Fruit fly (Drosophila melanogaster) whole organism, larva: ENCODE data around the gene CG9919.

Experiments
- noc ChIP-seq: fragments of 200-800 bp; sonication (Bioruptor generic); optimal IDR thresholded peaks from 3 replicates; lab custom pipeline; 2019; ENCODE audit warnings: missing biosample characterization, mild to moderate bottlenecking, missing genetic modification characterization, moderate library complexity

Gene CG9919

DNA sequence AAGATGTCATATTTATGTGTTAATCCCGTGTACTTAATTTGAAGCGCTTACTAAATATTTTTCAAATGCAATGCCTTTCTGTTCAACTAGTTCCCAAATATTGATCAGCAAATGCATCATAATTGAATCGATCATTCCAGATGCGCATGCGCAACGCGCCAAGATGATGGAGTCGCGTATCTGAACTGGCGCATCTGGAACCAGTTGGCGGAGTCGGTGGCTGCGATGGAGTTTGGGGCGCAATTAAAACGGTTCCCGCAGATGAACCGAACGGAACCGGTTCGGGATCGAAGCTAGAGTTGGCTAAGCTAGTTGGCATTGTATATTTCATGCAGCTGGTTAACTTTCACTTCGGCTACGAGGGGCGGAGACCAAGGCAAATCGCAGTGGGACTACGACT lies 5.1 kb downstream of the CG9919 start, which contains the start of gene CalpC:
CalpC (plus strand) TSS at position 292 of the 400 bp plus-strand sequence.
- no peak for TF ChIP-seq noc (tag; lab: Kevin White, UChicago)

DNA sequence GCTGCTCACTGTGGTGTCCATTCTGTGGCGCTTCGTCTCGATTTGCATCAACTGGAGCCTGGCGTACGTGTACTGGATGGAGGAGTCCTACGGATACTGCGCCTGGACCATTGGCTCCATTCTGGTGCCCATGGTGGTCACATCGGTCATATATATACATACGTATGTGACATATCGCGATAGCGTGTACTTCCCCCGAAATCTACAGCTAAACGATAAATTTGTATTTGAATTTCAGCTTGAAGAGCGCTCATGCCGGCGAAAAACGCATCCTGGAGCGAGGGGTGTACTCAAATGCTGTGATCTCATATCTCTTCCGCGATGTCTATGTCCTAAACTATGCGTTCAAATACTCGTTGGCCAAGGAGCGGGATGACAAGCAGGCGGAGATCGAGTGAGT lies 7.0 kb downstream of the CG9919 start:
- TF ChIP-seq noc (tag; lab: Kevin White, UChicago): no peak

DNA sequence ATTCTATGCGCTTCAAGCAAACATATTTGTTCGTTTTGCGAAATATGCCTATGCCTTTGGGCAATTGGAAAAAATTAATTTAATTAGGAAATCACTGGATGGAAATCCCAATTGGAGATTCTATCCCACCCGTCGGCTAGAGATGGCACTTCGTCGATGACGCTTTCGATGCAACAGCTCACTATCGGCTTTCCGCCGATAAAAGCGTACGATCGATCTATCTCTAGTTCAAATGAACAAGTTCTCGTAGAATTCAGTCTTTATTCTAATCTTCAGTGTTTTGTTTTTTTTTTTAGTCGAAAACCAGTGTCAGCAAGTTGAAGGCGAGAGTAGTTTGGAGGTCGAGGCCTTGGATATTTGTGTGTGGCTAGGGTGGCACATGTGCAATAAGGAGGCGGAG lies 7.5 kb downstream of the CG9919 start, which contains the start of the genes CG9917 and CG32579:
CG9917 (minus strand) TSS at position 169 of the 400 bp plus-strand sequence.
CG32579 (plus strand) TSS at position 224 of the 400 bp plus-strand sequence.
- TF ChIP-seq noc (tag; lab: Kevin White, UChicago): no peak

DNA sequence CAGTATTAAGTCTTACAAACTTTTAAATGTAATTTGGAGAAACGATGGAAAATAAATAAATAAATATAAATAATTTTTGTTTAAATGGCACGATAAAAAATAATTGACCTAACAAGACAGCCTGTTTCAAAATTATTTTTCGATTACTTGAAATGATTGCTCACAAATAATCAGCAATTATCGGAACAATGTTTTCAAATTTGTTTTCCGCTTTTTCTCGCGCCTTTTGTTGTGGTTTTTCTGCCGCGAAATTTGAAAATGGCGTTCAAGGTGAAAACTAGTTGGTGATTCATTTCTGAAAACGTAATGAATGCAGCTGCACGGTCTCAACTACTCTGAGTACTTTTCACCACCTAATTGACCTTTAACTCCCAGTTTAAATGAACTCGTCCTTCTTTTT lies 9.5 kb downstream of the CG9919 start:
- TF ChIP-seq noc (tag; lab: Kevin White, UChicago): no peak

DNA sequence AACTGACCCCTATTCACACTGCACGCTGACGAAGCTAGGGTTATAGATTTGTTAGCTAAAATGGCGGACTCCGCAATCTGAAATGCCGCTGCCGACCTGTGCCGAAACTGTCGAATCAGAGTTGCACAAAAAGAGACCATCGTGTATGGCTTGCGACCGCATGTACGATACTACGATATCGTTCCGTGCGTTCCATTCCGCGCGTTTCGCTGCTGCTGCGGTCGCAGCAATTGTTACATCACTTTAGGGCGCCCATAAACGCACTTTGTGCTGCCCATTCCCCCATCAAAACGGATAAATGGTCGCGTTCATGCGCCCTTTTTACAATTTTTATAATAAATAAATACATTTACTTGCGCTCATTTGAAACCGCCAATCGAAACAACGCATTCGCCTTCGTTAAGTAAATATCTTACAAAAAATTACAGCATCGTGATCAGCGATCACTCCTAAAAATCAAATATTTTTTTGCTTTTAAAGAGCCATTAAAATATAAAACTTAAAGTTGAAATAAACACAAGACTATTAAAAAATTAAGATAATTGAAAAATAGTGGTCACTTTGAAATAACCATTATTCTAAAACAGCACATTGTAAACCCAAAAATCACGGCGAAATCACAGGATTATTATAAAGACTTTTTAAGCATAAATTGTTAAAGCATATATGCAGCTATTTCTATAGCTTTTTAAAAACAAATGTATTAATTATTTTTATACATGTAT lies 10.2 kb downstream of the CG9919 start, which contains the start of gene Cyp1:
Cyp1 (minus strand) TSS at position 174 of the 725 bp plus-strand sequence.
- TF ChIP-seq noc (tag; lab: Kevin White, UChicago): no peak

DNA sequence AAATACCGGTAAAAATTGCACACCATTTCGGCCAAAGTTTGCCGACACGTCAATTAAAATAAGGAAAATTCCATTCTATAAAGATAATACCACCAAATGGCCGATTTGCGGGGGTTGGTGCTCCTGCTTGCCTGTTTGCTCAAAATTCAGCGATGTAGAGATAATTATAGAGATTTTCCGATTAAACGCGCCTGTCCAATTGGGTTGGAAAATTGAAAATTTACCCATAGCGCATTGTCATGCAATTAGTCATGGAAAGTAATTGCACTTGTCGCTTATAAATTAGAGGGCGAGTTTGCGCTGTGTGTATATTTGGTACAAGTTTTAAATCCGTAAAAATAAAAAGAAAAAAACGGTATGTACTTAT lies 11.0 kb downstream of the CG9919 start:
- TF ChIP-seq noc (tag; lab: Kevin White, UChicago): no peak

DNA sequence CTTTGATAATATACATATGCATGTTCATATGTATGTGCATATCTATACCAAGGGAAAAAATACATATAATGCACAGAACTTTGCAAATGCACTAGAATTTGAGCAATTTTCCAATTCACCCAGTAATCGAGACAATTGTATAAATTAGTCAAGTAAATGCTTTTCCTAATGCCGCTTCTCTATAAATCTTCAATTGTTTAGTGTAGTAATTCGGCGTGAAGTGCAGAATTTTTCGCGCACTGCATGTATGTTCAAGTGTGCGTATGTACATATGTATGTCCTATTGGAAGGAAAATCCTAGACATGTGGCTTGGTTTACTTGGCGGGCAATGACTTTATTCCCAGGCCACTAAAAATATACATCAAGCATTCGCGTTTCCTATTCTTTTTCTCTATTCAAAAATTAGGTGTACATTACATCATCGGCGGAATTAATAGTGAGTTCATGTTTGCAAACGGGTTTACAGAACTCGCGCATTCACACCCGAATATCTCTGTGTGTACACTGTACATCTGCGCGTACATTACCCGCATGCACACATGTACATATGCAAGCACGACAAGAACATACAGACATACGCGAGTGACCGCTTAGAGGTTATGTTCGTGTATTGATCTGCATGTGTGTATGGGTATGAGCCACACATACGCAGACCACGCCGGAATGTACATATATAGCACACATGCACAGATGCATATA lies 11.6 kb downstream of the CG9919 start:
- TF ChIP-seq noc (tag; lab: Kevin White, UChicago): peak; percentile 8

DNA sequence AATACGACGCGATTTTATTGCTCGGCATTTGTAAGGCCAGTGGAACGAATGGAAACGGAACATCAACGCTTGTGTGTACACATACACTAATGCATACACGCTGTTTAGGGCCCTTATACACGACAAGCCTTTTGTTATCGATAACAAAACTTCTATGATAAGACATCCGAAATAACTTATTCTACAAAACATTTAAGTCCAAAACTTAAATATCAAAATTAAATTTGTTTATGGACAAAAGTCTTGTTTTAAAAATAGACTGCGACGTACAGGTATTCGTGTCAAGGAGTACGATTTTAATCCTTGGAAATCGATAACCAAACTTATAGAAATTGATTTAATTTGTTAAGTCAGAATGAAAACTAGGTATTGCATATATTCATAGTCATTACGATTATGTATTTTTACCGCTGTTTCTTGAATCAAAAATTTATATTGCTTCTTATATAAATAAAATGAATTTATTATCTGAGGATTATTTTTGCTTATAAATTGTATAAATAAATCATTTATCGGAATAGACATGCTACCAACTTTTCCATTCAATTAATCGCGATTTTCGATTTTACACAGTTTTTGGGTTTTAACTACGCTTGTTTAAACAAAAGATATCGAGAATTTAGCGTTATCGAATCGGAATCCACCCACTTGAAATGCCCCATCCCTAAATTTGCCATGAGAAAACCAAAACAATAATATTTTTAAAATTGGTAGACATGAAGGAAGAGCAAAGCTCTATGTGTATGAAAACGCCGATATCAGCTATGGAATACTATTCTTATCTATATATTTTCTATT lies 17.3 kb downstream of the CG9919 start, which contains the start of the genes CG9915 and SWIP:
CG9915 (minus strand) TSS at position 61 of the 798 bp plus-strand sequence.
SWIP (plus strand) TSS at position 632 of the 798 bp plus-strand sequence.
- TF ChIP-seq noc (tag; lab: Kevin White, UChicago): no peak

DNA sequence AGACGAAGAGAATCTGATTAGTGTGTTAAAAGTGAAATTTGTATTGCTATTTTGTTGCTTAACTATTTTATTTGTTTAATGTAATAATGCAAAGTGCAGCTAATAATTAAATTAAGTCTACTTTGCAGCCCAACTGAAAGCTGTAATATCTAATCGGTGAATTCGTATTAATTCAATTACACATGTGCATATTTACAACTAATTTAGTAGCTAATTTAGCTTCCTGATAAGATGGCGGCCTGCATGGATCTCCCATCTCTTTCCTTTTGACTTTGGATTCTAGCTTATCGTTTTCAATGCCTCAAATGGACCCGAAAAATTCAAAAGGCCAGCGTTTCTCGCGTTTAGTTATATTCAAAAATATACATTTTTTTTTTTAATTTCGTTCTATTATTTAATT lies 20.8 kb downstream of the CG9919 start:
- no peak for TF ChIP-seq noc (tag; lab: Kevin White, UChicago)

DNA sequence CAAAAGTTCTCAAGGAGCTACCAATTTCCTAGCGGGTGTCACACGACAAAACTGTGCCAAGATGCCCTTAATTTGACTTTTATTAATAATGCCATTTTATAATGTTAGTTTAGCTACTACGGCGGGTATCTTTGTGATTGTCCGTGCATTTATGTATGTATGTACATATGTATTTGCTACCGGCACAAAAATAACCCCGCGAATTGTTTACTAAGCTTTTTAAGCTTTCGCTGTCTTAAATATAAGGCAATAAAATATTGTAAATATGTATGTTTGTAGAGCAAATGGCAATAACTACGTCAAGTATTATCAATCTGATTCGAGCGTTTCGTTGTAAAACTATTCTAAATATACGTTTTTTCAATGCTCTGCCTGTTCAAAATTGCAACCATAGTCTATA lies 21.6 kb downstream of the CG9919 start:
- no peak for TF ChIP-seq noc (tag; lab: Kevin White, UChicago)

DNA sequence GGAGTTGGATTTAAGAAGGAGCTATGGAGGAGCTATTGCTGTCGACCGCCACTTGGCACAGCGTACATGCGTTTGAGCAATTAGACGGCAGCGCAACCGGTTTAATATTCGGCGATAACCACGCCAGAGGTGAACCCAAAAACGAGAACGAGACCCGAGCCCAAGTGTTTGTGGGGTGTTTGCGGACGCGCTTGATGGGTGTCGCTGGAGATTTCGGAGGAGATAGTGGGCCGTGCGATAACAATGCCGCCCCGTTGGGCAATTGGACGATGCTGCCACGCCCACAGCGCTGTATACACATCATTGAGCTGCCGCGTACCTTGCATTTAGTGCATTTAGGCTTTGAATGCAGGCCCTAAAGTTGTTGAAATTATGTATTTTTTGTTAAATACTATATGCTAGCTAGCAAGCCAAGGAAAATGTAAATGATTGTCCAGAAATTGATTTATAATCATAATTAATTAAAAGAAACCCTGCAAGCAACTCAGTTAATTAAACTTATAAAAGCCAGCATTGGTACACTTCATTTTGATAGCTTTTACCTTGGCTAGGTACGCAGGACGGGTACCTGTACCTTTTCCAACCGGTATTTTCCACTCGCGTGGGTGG lies 22.1 kb downstream of the CG9919 start, which contains the start of gene Had1:
Had1 (minus strand) TSS at position 358 of the 609 bp plus-strand sequence.
- no peak for TF ChIP-seq noc (tag; lab: Kevin White, UChicago)

DNA sequence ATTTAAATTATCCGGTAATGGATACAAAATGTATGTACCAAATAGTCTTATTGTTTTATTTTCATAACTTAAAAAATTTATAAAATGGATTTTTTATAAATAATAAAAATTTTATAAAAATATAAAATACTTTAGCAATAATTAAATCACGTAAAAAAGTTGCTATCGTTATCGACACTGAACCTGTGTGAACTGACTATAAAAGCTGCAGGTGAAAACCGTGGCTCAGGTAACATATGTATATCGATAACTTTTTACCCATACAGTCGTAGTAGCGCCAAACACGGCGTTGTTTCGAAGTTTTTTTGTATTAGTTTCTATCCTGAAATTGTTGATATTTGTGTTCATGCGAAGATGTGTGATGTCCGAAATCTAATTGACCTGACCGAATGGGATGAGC lies 26.9 kb downstream of the CG9919 start, which contains the start of gene CG3679:
CG3679 (plus strand) TSS at position 235 of the 400 bp plus-strand sequence.
- no peak for TF ChIP-seq noc (tag; lab: Kevin White, UChicago)

DNA sequence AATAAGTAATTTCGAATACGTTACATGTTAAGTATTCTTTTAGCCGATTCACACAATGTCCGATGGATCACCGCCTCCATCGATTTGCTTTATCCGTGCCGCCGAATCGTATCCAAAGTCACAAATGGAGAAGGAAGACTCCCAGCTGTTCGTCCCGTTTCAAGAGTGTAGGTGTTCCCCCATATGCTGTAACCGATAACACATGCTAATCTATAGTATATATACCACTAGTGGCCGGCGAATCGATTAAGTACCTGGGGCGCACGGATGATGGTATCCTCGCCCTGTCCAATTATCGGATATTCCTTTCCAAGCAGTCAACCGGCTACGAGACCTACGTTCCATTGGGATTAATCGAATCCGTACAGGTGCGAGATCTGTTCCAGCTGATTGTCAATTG lies 32.9 kb downstream of the CG9919 start, which contains the start of gene ERp44:
ERp44 (minus strand) TSS at position 101 of the 400 bp plus-strand sequence.
- no peak for TF ChIP-seq noc (tag; lab: Kevin White, UChicago)

DNA sequence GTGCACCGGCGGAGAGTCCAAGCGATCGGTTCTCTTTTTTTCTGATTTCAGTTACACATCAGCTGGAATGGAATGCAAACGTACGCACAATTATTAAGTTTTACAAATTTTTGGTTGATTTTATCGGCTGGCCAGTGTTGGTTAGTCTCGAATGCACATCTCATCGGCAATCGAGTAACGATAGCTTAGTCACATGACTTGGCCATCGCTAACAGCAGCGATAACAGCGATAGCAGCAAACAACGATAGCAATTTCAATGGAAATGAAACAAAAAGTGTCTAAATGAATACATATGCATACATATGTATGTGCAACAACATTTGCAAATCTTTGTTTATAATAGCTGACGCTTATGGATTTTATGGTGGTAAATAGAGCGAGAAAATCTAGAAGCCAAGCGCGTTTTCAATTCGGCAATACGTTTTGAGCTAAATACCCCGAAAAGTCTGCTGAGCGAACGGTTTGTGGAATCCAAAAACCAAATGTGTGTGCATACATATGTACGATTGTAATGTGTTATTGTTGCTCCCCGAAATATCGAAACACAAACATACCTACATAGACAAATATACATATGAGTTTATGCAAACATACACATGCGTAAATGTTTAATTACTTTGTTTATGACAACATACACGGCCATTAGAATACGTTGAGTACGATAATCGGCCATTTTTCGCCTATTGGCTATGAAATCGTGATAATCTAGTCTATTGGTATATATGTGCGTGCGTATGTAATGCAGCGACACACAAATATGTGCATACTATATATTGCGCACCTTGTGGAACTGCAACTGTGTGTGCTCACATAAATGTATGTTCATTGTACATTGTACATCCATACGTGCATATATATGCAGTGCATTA lies 33.9 kb downstream of the CG9919 start, which contains the start of gene CG3632:
CG3632 (plus strand) TSS at position 249 of the 870 bp plus-strand sequence.
- TF ChIP-seq noc (tag; lab: Kevin White, UChicago): no peak
